Worm (Caenorhabditis elegans): ENCODE data around the gene sws-1.

- TF ChIP-seq elt-1 (tag; optimal IDR thresholded peaks at IDR 0.05; ENCODE audit: borderline replicate concordance, insufficient read depth): no peak
- TF ChIP-seq ztf-11 (tag; optimal IDR thresholded peaks at IDR 0.05): no peak
- TF ChIP-seq mab-5 (tag; optimal IDR thresholded peaks at IDR 0.05): no peak
- no peak for TF ChIP-seq lsy-2 (tag; optimal IDR thresholded peaks at IDR 0.05)
- no peak for TF ChIP-seq nhr-76 (tag; optimal IDR thresholded peaks at IDR 0.05)
- no peak for TF ChIP-seq unc-62 (GFP tag; optimal IDR thresholded peaks at IDR 0.05)
- TF ChIP-seq nhr-237 (tag; optimal IDR thresholded peaks at IDR 0.05): no peak
- no peak for TF ChIP-seq unc-120 (tag; optimal IDR thresholded peaks at IDR 0.05; ENCODE audit: poor library complexity, severe bottlenecking)
- TF ChIP-seq nhr-12 (tag; optimal IDR thresholded peaks at IDR 0.05): no peak
- no peak for TF ChIP-seq pha-4 (tag; optimal IDR thresholded peaks at IDR 0.05)
Measured at ce11 chrV:18978301-18978700, 3.0 kb downstream of the sws-1 start.
